Worm (Caenorhabditis elegans): ENCODE measurements around the gene F53B1.2.

F53B1.2 gene

ce11 chrX:2084019-2084418, 24.8 kb upstream of the F53B1.2 start, which contains the start of gene F49H12.3:
Gene F49H12.3, plus strand, starts transcription at chrX:2084375.
- no peak for TF ChIP-seq hlh-15 (tag; optimal IDR thresholded peaks at IDR 0.05)

ce11 chrX:2084988-2085387, 23.8 kb upstream of the F53B1.2 start, which contains the start of gene F49H12.2:
Gene F49H12.2, plus strand, starts transcription at chrX:2085288.
- TF ChIP-seq rnt-1 (tag; optimal IDR thresholded peaks at IDR 0.05) (no peak), ceh-45 (GFP tag; IDR thresholded peaks at IDR 0.05) (no peak), hlh-6 (tag; optimal IDR thresholded peaks at IDR 0.05) (no peak), elt-2 (tag; optimal IDR thresholded peaks at IDR 0.05) (no peak), ceh-30 (tag; optimal IDR thresholded peaks at IDR 0.05) (no peak), ama-1 (optimal IDR thresholded peaks at IDR 0.05) (no peak), pax-1 (tag; optimal IDR thresholded peaks at IDR 0.05) (no peak), ceh-34 (tag; optimal IDR thresholded peaks at IDR 0.05) (no peak), ceh-9 (tag; optimal IDR thresholded peaks at IDR 0.05) (no peak), ceh-6 (GFP tag; optimal IDR thresholded peaks at IDR 0.05) (no peak), K09A11.1 (tag; optimal IDR thresholded peaks at IDR 0.05; ENCODE audit: insufficient read depth) (no peak), unc-42 (tag; optimal IDR thresholded peaks at IDR 0.05) (no peak), sox-4 (tag; optimal IDR thresholded peaks at IDR 0.05) (no peak), ceh-19 (GFP tag; optimal IDR thresholded peaks at IDR 0.05) (no peak), sdc-2 (tag; optimal IDR thresholded peaks at IDR 0.05) (no peak)

- no peak for TF ChIP-seq sox-2 (GFP tag; IDR thresholded peaks at IDR 0.05)
- TF ChIP-seq pha-2 (tag; optimal IDR thresholded peaks at IDR 0.05), result no peak
- no peak for TF ChIP-seq pros-1 (tag; optimal IDR thresholded peaks at IDR 0.05)
- TF ChIP-seq hlh-6 (tag; optimal IDR thresholded peaks at IDR 0.05), result no peak
- TF ChIP-seq eyg-1 (tag; optimal IDR thresholded peaks at IDR 0.05), result no peak
- no peak for TF ChIP-seq C08G9.2 (tag; optimal IDR thresholded peaks at IDR 0.05)
- no peak for TF ChIP-seq ceh-24 (tag; optimal IDR thresholded peaks at IDR 0.05)
- no peak for TF ChIP-seq pat-9 (tag; optimal IDR thresholded peaks at IDR 0.05)
- TF ChIP-seq madf-2 (tag; optimal IDR thresholded peaks at IDR 0.05), result no peak
- no peak for TF ChIP-seq ceh-14 (tag; optimal IDR thresholded peaks at IDR 0.05)
- TF ChIP-seq pqm-1 (tag; optimal IDR thresholded peaks at IDR 0.05), result no peak
- TF ChIP-seq ceh-6 (GFP tag; optimal IDR thresholded peaks at IDR 0.05), result no peak
- TF ChIP-seq zip-5 (tag; optimal IDR thresholded peaks at IDR 0.05), result no peak
- TF ChIP-seq ceh-31 (tag; optimal IDR thresholded peaks at IDR 0.05), result no peak
- no peak for TF ChIP-seq nhr-11 (tag; optimal IDR thresholded peaks at IDR 0.05)
- TF ChIP-seq ceh-45 (GFP tag; IDR thresholded peaks at IDR 0.05), result no peak
- no peak for TF ChIP-seq unc-3 (GFP tag; conservative IDR thresholded peaks at IDR 0.05)
- TF ChIP-seq unc-3 (tag; optimal IDR thresholded peaks at IDR 0.05), result no peak
- no peak for TF ChIP-seq ceh-18 (tag; optimal IDR thresholded peaks at IDR 0.05)
Observed at ce11 chrX:2085494-2085893, 23.3 kb upstream of the F53B1.2 start.

- no peak for TF ChIP-seq pax-1 (tag; optimal IDR thresholded peaks at IDR 0.05)
- peak; percentile 24 for TF ChIP-seq unc-42 (tag; optimal IDR thresholded peaks at IDR 0.05)
Observed at ce11 chrX:2087716-2088115, 21.1 kb upstream of the F53B1.2 start.

- TF ChIP-seq ceh-48 (tag; optimal IDR thresholded peaks at IDR 0.05) (no peak), ceh-34 (tag; optimal IDR thresholded peaks at IDR 0.05) (peak; percentile 41), tbx-2 (tag; optimal IDR thresholded peaks at IDR 0.05) (peak; percentile 3), unc-55 (GFP tag; optimal IDR thresholded peaks at IDR 0.05) (peak; percentile 8), hlh-30 (tag; optimal IDR thresholded peaks at IDR 0.05; ENCODE audit: insufficient read depth) (no peak), rnt-1 (tag; optimal IDR thresholded peaks at IDR 0.05) (peak; percentile 26), elt-2 (tag; optimal IDR thresholded peaks at IDR 0.05) (peak; percentile 51), nfya-1 (tag; optimal IDR thresholded peaks at IDR 0.05) (peak; percentile 87), ceh-18 (tag; optimal IDR thresholded peaks at IDR 0.05) (peak; percentile 16), pax-1 (tag; optimal IDR thresholded peaks at IDR 0.05) (peak; percentile 37), pros-1 (tag; optimal IDR thresholded peaks at IDR 0.05) (no peak), nhr-232 (tag; optimal IDR thresholded peaks at IDR 0.05) (no peak), ceh-6 (GFP tag; optimal IDR thresholded peaks at IDR 0.05) (no peak), sdc-2 (tag; optimal IDR thresholded peaks at IDR 0.05) (peak; percentile 46)
Observed at ce11 chrX:2089434-2089833, 19.3 kb upstream of the F53B1.2 start, which contains the start of gene lsy-2. Gene lsy-2, plus strand, starts transcription at chrX:2089704.

Data from whole organism, late embryonic.